Worm (Caenorhabditis elegans) whole organism, L3 larva: ENCODE data around the gene fipr-17.

Source experiments
- ceh-82 ChIP-seq: fragments of 150-350 bp; optimal IDR thresholded peaks from 2 replicates; lab custom pipeline; 2014; ENCODE audit warnings: missing biosample characterization, missing genetic modification characterization
- ceh-9 ChIP-seq: sonication (generic microtip); optimal IDR thresholded peaks from 2 replicates; lab custom pipeline; 2018; ENCODE audit warnings: missing biosample characterization, missing genetic modification characterization
- nhr-11 ChIP-seq: fragments of 150-350 bp; optimal IDR thresholded peaks from 2 replicates; lab custom pipeline; 2014; ENCODE audit warnings: missing biosample characterization, missing genetic modification characterization
- nhr-25 ChIP-seq: sonication (generic microtip); optimal IDR thresholded peaks from 2 replicates; lab custom pipeline; 2017; ENCODE audit warnings: missing biosample characterization, missing genetic modification characterization
- nhr-76 ChIP-seq: fragments of 150-350 bp; sonication (generic microtip); optimal IDR thresholded peaks from 5 replicates; lab custom pipeline; 2014; ENCODE audit warnings: missing biosample characterization, missing genetic modification characterization
- snpc-4 ChIP-seq: fragments of 150-350 bp; optimal IDR thresholded peaks from 2 replicates; lab custom pipeline; 2014; ENCODE audit warnings: missing biosample characterization, missing genetic modification characterization
- ztf-11 ChIP-seq: fragments of 150-350 bp; optimal IDR thresholded peaks from 2 replicates; lab custom pipeline; 2014; ENCODE audit warnings: missing biosample characterization, missing genetic modification characterization

ce11 chrIII:10960387-10960786 lies 47.0 kb downstream of the fipr-17 start:
- TF ChIP-seq nhr-76 (tag; lab: Kevin White, UChicago), result no peak
- no peak for TF ChIP-seq snpc-4 (tag; lab: Kevin White, UChicago)
- no peak for TF ChIP-seq ceh-82 (tag; lab: Kevin White, UChicago)
- TF ChIP-seq nhr-11 (tag; lab: Kevin White, UChicago), result no peak
- no peak for TF ChIP-seq nhr-25 (tag; lab: Kevin White, UChicago)
- TF ChIP-seq ceh-9 (tag; lab: Kevin White, UChicago), result no peak
- TF ChIP-seq ztf-11 (tag; lab: Kevin White, UChicago), result no peak
